Worm (Caenorhabditis elegans): ENCODE results near the gene gdh-1.

gdh-1 gene

DNA sequence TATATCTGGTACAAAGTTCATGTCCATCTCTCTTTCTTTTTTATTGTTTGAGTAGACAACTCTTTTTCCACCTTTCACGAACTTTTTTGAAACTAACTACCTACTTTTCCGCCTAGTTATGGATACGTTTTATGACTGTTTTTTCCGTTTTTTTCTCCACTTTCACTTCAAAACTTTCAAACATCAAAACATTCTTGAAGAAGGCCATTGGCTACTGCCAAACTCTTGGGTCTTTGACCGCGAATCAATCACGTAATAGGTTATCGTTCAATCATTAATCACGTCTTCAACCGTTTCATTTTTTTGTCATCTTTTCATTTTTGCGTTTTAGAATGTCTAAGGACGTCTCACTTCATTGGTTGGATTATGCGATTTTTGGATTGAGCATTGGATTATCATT is 16.0 kb upstream of the gdh-1 start, which contains the start of gene slc-5A12:
slc-5A12 (plus strand) TSS at position 333 of the 400 bp plus-strand sequence.
- TF ChIP-seq ztf-23 (GFP tag; IDR thresholded peaks at IDR 0.05) (no peak), tab-1 (GFP tag; IDR thresholded peaks at IDR 0.05) (no peak), ref-1 (GFP tag; conservative IDR thresholded peaks at IDR 0.05) (no peak), med-1 (GFP tag; optimal IDR thresholded peaks at IDR 0.05; ENCODE audit: insufficient read depth) (no peak), T22C8.4 (GFP tag; IDR thresholded peaks at IDR 0.05) (no peak), cog-1 (tag; optimal IDR thresholded peaks at IDR 0.05) (no peak), flt-1 (GFP tag; IDR thresholded peaks at IDR 0.05) (no peak), klf-2 (GFP tag; conservative IDR thresholded peaks at IDR 0.05) (no peak), ztf-29 (GFP tag; IDR thresholded peaks at IDR 0.05) (no peak)

- TF ChIP-seq ref-1 (GFP tag; conservative IDR thresholded peaks at IDR 0.05) (no peak), ztf-23 (GFP tag; IDR thresholded peaks at IDR 0.05) (no peak), tab-1 (GFP tag; IDR thresholded peaks at IDR 0.05) (no peak), T22C8.4 (GFP tag; IDR thresholded peaks at IDR 0.05) (no peak), med-1 (GFP tag; optimal IDR thresholded peaks at IDR 0.05; ENCODE audit: insufficient read depth) (no peak), cog-1 (tag; optimal IDR thresholded peaks at IDR 0.05) (no peak), ztf-29 (GFP tag; IDR thresholded peaks at IDR 0.05) (no peak), flt-1 (GFP tag; IDR thresholded peaks at IDR 0.05) (no peak), klf-2 (GFP tag; conservative IDR thresholded peaks at IDR 0.05) (no peak)
Observed at ce11 chrIV:11938554-11938953, 14.5 kb upstream of the gdh-1 start.

DNA sequence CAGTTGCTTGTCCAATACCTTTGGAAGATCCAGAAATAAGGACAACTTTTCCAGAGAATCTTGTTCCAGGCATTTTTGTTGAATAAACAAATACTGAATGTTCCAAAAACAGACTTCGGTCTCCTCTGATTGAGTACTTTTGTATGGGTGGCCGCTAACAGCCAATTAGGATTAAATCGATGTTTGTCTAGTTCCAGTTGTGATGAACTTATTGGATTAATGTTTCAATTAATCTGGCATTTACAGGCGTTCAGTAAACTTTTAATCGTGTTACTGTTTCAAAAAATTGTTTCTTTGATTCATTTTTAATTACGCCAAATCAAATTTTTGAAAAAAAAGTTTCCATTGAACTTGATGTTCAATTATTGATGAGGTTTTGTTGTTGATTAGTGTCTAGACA is 10.7 kb upstream of the gdh-1 start, which contains the start of gene ZK829.1:
ZK829.1 (minus strand) TSS at position 101 of the 400 bp plus-strand sequence.
- TF ChIP-seq ref-1 (GFP tag; conservative IDR thresholded peaks at IDR 0.05) = no peak
- no peak for TF ChIP-seq ztf-23 (GFP tag; IDR thresholded peaks at IDR 0.05)
- no peak for TF ChIP-seq cog-1 (tag; optimal IDR thresholded peaks at IDR 0.05)
- TF ChIP-seq tab-1 (GFP tag; IDR thresholded peaks at IDR 0.05) = no peak
- no peak for TF ChIP-seq T22C8.4 (GFP tag; IDR thresholded peaks at IDR 0.05)
- TF ChIP-seq med-1 (GFP tag; optimal IDR thresholded peaks at IDR 0.05; ENCODE audit: insufficient read depth) = no peak
- no peak for TF ChIP-seq klf-2 (GFP tag; conservative IDR thresholded peaks at IDR 0.05)
- no peak for TF ChIP-seq ztf-29 (GFP tag; IDR thresholded peaks at IDR 0.05)
- TF ChIP-seq flt-1 (GFP tag; IDR thresholded peaks at IDR 0.05) = no peak

ce11 chrIV:11945621-11946020 is 7.4 kb upstream of the gdh-1 start, which contains the start of gene ZK829.3:
TSS of gene ZK829.3 (minus strand) at chrIV:11945721.
- TF ChIP-seq klf-2 (GFP tag; conservative IDR thresholded peaks at IDR 0.05) = no peak
- TF ChIP-seq tab-1 (GFP tag; IDR thresholded peaks at IDR 0.05) = no peak
- no peak for TF ChIP-seq cog-1 (tag; optimal IDR thresholded peaks at IDR 0.05)
- TF ChIP-seq ztf-23 (GFP tag; IDR thresholded peaks at IDR 0.05) = no peak
- TF ChIP-seq med-1 (GFP tag; optimal IDR thresholded peaks at IDR 0.05; ENCODE audit: insufficient read depth) = no peak
- TF ChIP-seq ztf-29 (GFP tag; IDR thresholded peaks at IDR 0.05) = no peak
- TF ChIP-seq T22C8.4 (GFP tag; IDR thresholded peaks at IDR 0.05) = no peak
- no peak for TF ChIP-seq flt-1 (GFP tag; IDR thresholded peaks at IDR 0.05)
- TF ChIP-seq ref-1 (GFP tag; conservative IDR thresholded peaks at IDR 0.05) = no peak

- TF ChIP-seq med-1 (GFP tag; optimal IDR thresholded peaks at IDR 0.05; ENCODE audit: insufficient read depth) (no peak), T22C8.4 (GFP tag; IDR thresholded peaks at IDR 0.05) (no peak), cog-1 (tag; optimal IDR thresholded peaks at IDR 0.05) (no peak), ztf-29 (GFP tag; IDR thresholded peaks at IDR 0.05) (no peak), klf-2 (GFP tag; conservative IDR thresholded peaks at IDR 0.05) (no peak), flt-1 (GFP tag; IDR thresholded peaks at IDR 0.05) (no peak), tab-1 (GFP tag; IDR thresholded peaks at IDR 0.05) (no peak), ref-1 (GFP tag; conservative IDR thresholded peaks at IDR 0.05) (no peak), ztf-23 (GFP tag; IDR thresholded peaks at IDR 0.05) (no peak)
Observed at ce11 chrIV:11949717-11950116, 3.3 kb upstream of the gdh-1 start, which contains the start of gene hdl-1. TSS of gene hdl-1 (minus strand) at chrIV:11949817.

DNA sequence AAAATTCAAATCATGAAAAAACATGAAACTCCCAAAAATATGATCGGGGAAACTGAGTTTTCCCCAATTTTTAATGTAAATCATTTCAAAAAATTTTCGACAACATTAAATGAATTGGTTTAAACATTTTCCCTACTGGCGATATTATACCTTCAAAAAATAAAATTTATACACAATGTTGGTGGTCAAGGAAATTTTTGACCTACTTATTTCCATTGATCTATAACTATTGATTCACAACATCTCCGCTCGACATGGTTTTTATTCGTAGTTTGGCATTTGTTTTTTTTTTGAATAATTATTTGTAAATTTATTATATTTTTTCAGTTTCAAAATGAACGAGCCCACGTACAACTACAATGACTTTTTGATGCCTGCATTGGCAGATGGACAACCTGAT is 2.8 kb upstream of the gdh-1 start, which contains the start of gene tbx-36:
tbx-36 (plus strand) TSS at position 301 of the 400 bp plus-strand sequence.
- TF ChIP-seq klf-2 (GFP tag; conservative IDR thresholded peaks at IDR 0.05) = no peak
- no peak for TF ChIP-seq ztf-29 (GFP tag; IDR thresholded peaks at IDR 0.05)
- TF ChIP-seq T22C8.4 (GFP tag; IDR thresholded peaks at IDR 0.05) = no peak
- no peak for TF ChIP-seq med-1 (GFP tag; optimal IDR thresholded peaks at IDR 0.05; ENCODE audit: insufficient read depth)
- no peak for TF ChIP-seq ztf-23 (GFP tag; IDR thresholded peaks at IDR 0.05)
- TF ChIP-seq tab-1 (GFP tag; IDR thresholded peaks at IDR 0.05) = no peak
- no peak for TF ChIP-seq flt-1 (GFP tag; IDR thresholded peaks at IDR 0.05)
- TF ChIP-seq ref-1 (GFP tag; conservative IDR thresholded peaks at IDR 0.05) = no peak
- no peak for TF ChIP-seq cog-1 (tag; optimal IDR thresholded peaks at IDR 0.05)

- TF ChIP-seq cog-1 (tag; optimal IDR thresholded peaks at IDR 0.05) (no peak), ztf-23 (GFP tag; IDR thresholded peaks at IDR 0.05) (no peak)
Observed at ce11 chrIV:11955592-11955991, 2.5 kb downstream of the gdh-1 start.

DNA sequence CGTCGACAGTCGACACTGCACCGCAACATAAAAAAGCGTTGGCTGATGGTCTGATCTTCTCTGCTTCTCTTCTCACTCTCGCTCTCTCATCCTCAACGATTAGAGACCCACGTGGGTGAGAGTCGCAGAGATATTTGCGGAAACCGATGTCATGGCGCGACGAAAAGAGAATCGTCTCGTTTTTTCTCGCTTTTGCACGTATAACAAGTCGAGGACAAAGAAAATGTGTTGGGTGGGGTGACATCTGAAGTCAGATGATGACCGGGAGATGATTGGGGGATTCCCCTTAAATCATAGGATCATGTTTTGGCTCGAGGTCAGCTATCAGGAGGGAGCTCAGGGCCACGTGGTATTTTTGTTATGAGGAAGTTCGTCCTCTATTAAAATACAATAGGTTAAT is 3.3 kb downstream of the gdh-1 start:
- no peak for TF ChIP-seq ztf-23 (GFP tag; IDR thresholded peaks at IDR 0.05)
- TF ChIP-seq ztf-29 (GFP tag; IDR thresholded peaks at IDR 0.05) = no peak
- TF ChIP-seq T22C8.4 (GFP tag; IDR thresholded peaks at IDR 0.05) = no peak
- no peak for TF ChIP-seq flt-1 (GFP tag; IDR thresholded peaks at IDR 0.05)
- TF ChIP-seq klf-2 (GFP tag; conservative IDR thresholded peaks at IDR 0.05) = no peak
- no peak for TF ChIP-seq cog-1 (tag; optimal IDR thresholded peaks at IDR 0.05)
- no peak for TF ChIP-seq med-1 (GFP tag; optimal IDR thresholded peaks at IDR 0.05; ENCODE audit: insufficient read depth)
- no peak for TF ChIP-seq ref-1 (GFP tag; conservative IDR thresholded peaks at IDR 0.05)
- TF ChIP-seq tab-1 (GFP tag; IDR thresholded peaks at IDR 0.05) = no peak

- TF ChIP-seq ztf-29 (GFP tag; IDR thresholded peaks at IDR 0.05) = no peak
- no peak for TF ChIP-seq klf-2 (GFP tag; conservative IDR thresholded peaks at IDR 0.05)
- TF ChIP-seq cog-1 (tag; optimal IDR thresholded peaks at IDR 0.05) = no peak
- no peak for TF ChIP-seq med-1 (GFP tag; optimal IDR thresholded peaks at IDR 0.05; ENCODE audit: insufficient read depth)
- no peak for TF ChIP-seq T22C8.4 (GFP tag; IDR thresholded peaks at IDR 0.05)
- no peak for TF ChIP-seq flt-1 (GFP tag; IDR thresholded peaks at IDR 0.05)
- no peak for TF ChIP-seq tab-1 (GFP tag; IDR thresholded peaks at IDR 0.05)
- no peak for TF ChIP-seq ztf-23 (GFP tag; IDR thresholded peaks at IDR 0.05)
- TF ChIP-seq ref-1 (GFP tag; conservative IDR thresholded peaks at IDR 0.05) = no peak
Observed at ce11 chrIV:11957074-11957473, 4.0 kb downstream of the gdh-1 start.

- no peak for TF ChIP-seq ref-1 (GFP tag; conservative IDR thresholded peaks at IDR 0.05)
- no peak for TF ChIP-seq T22C8.4 (GFP tag; IDR thresholded peaks at IDR 0.05)
- no peak for TF ChIP-seq med-1 (GFP tag; optimal IDR thresholded peaks at IDR 0.05; ENCODE audit: insufficient read depth)
- TF ChIP-seq flt-1 (GFP tag; IDR thresholded peaks at IDR 0.05) = no peak
- no peak for TF ChIP-seq ztf-29 (GFP tag; IDR thresholded peaks at IDR 0.05)
- TF ChIP-seq tab-1 (GFP tag; IDR thresholded peaks at IDR 0.05) = no peak
- TF ChIP-seq ztf-23 (GFP tag; IDR thresholded peaks at IDR 0.05) = no peak
- TF ChIP-seq cog-1 (tag; optimal IDR thresholded peaks at IDR 0.05) = no peak
- no peak for TF ChIP-seq klf-2 (GFP tag; conservative IDR thresholded peaks at IDR 0.05)
Observed at ce11 chrIV:11959573-11959972, 6.5 kb downstream of the gdh-1 start, which contains the start of gene tgt-1. TSS of gene tgt-1 (minus strand) at chrIV:11959804.
